Fruit fly (Drosophila melanogaster) whole organism, embryonic: ENCODE data around the gene Trm7-34.

Experiments
- CG10209 ChIP-seq: fragments of 200-800 bp; sonication (Bioruptor generic); optimal IDR thresholded peaks from 3 replicates; lab custom pipeline; 2017; ENCODE audit warnings: missing biosample characterization, mild to moderate bottlenecking, missing genetic modification characterization, missing genetic modification reagents
- CG11093 ChIP-seq: fragments of 200-800 bp; sonication (Bioruptor generic); IDR thresholded peaks from 3 replicates; pipeline ENCODE4 v1.3.6; 2022; ENCODE audit warnings: missing biosample characterization, missing genetic modification characterization
- CG11456 ChIP-seq: fragments of 200-800 bp; sonication (Bioruptor generic); IDR thresholded peaks from 3 replicates; pipeline ENCODE4 v1.3.6; 2022; ENCODE audit warnings: missing biosample characterization, missing genetic modification characterization
- CG14014 ChIP-seq: fragments of 200-800 bp; sonication (Bioruptor generic); IDR thresholded peaks from 2 replicates; pipeline ENCODE4 v1.3.6; 2022; ENCODE audit warnings: missing biosample characterization, missing genetic modification characterization
- CG14050 ChIP-seq: fragments of 200-800 bp; sonication (Bioruptor generic); IDR thresholded peaks from 3 replicates; pipeline ENCODE4 v1.3.6; 2022; ENCODE audit warnings: missing biosample characterization, missing genetic modification characterization
- CG15601 ChIP-seq: fragments of 200-800 bp; sonication (Bioruptor generic); optimal IDR thresholded peaks from 3 replicates; lab custom pipeline; 2019; ENCODE audit warnings: missing biosample characterization, mild to moderate bottlenecking, missing genetic modification characterization, moderate library complexity
- CG17186 ChIP-seq: fragments of 200-800 bp; sonication (Bioruptor generic); optimal IDR thresholded peaks from 3 replicates; lab custom pipeline; 2017; ENCODE audit warnings: missing biosample characterization, missing genetic modification reagents, missing genetic modification characterization
- CG17328 ChIP-seq: fragments of 200-800 bp; sonication (Bioruptor generic); IDR thresholded peaks from 2 replicates; pipeline ENCODE4 v1.3.6; 2022; ENCODE audit warnings: missing biosample characterization, missing genetic modification characterization
- CG17802 ChIP-seq: fragments of 200-800 bp; sonication (Bioruptor generic); optimal IDR thresholded peaks from 2 replicates; lab custom pipeline; 2018; ENCODE audit warnings: missing biosample characterization, mild to moderate bottlenecking, missing genetic modification characterization, moderate library complexity
- CG18764 ChIP-seq: fragments of 200-800 bp; sonication (Bioruptor generic); optimal IDR thresholded peaks from 3 replicates; lab custom pipeline; 2016; ENCODE audit warnings: missing biosample characterization, missing genetic modification characterization
- CG3726 ChIP-seq: fragments of 200-800 bp; sonication (Bioruptor generic); IDR thresholded peaks from 3 replicates; pipeline ENCODE4, ENCODE4 v1.3.6; 2022; ENCODE audit warnings: missing biosample characterization, missing genetic modification characterization
- CG3995 ChIP-seq: fragments of 200-800 bp; sonication (Bioruptor generic); optimal IDR thresholded peaks from 3 replicates; lab custom pipeline; 2016; ENCODE audit warnings: missing biosample characterization, missing genetic modification characterization
- CG42726 ChIP-seq: fragments of 200-800 bp; sonication (Bioruptor generic); IDR thresholded peaks from 2 replicates; pipeline ENCODE4 v1.3.6; 2022; ENCODE audit warnings: missing biosample characterization, missing genetic modification characterization; ENCODE audit not compliant: partially characterized antibody
- CG5953 ChIP-seq: fragments of 200-800 bp; sonication (Bioruptor generic); IDR thresholded peaks from 2 replicates; pipeline ENCODE4 v1.3.6; 2022; ENCODE audit warnings: missing biosample characterization, missing genetic modification characterization
- CG6254 ChIP-seq: fragments of 200-800 bp; sonication (Bioruptor generic); optimal IDR thresholded peaks from 3 replicates; lab custom pipeline; 2017; ENCODE audit warnings: mild to moderate bottlenecking, missing biosample characterization, missing genetic modification reagents, missing genetic modification characterization
- CG6689 ChIP-seq: fragments of 200-800 bp; sonication (Bioruptor generic); IDR thresholded peaks from 2 replicates; pipeline ENCODE4 v1.3.6; 2022; ENCODE audit warnings: missing biosample characterization, missing genetic modification characterization
- CG7357 ChIP-seq: fragments of 200-800 bp; sonication (Bioruptor generic); IDR thresholded peaks from 3 replicates; pipeline ENCODE4 v1.3.6; 2022; ENCODE audit warnings: missing biosample characterization, missing genetic modification characterization
- CG8089 ChIP-seq: fragments of 200-800 bp; sonication (Bioruptor generic); optimal IDR thresholded peaks from 3 replicates; lab custom pipeline; 2016; ENCODE audit warnings: missing biosample characterization, missing genetic modification characterization
- CG8924 ChIP-seq: fragments of 200-800 bp; optimal IDR thresholded peaks from 3 replicates; lab custom pipeline; 2019; ENCODE audit warnings: missing biosample characterization, mild to moderate bottlenecking, missing genetic modification characterization, moderate library complexity
- CHES-1-like ChIP-seq: fragments of 200-800 bp; sonication (Bioruptor generic); optimal IDR thresholded peaks from 2 replicates; lab custom pipeline; 2016; ENCODE audit warnings: missing biosample characterization, missing genetic modification characterization
- CTCF ChIP-seq: fragments of 200-800 bp; sonication (Bioruptor generic); optimal IDR thresholded peaks from 2 replicates; lab custom pipeline; 2017; ENCODE audit warnings: missing biosample characterization, mild to moderate bottlenecking, missing genetic modification characterization, moderate library complexity
- CrebB ChIP-seq: fragments of 200-800 bp; sonication (Bioruptor generic); optimal IDR thresholded peaks from 3 replicates; lab custom pipeline; 2018; ENCODE audit warnings: missing biosample characterization, mild to moderate bottlenecking, missing genetic modification characterization
- D ChIP-seq, 2 experiments: fragments of 200-800 bp in 1 of 2; fragments of >200 bp in 1 of 2; sonication (Bioruptor generic) in 1 of 2; optimal IDR thresholded peaks; 2 replicates in 1 of 2; 3 replicates in 1 of 2; lab custom pipeline; 2017; ENCODE audit warnings: mild to moderate bottlenecking in 1 of 2, missing biosample characterization in 1 of 2, missing genetic modification characterization in 1 of 2, missing genetic modification reagents in 1 of 2
- D19A ChIP-seq: fragments of 200-800 bp; optimal IDR thresholded peaks from 3 replicates; lab custom pipeline; 2019; ENCODE audit warnings: missing biosample characterization, mild to moderate bottlenecking, missing genetic modification characterization, moderate library complexity
- Doc2 ChIP-seq: fragments of 200-800 bp; sonication (Bioruptor generic); IDR thresholded peaks from 2 replicates; pipeline ENCODE4 v1.3.6; 2022; ENCODE audit warnings: missing biosample characterization, missing genetic modification characterization
- Drgx ChIP-seq: fragments of 200-800 bp; sonication (Bioruptor generic); IDR thresholded peaks from 2 replicates; pipeline ENCODE4 v1.3.6; 2022; ENCODE audit warnings: missing biosample characterization, missing genetic modification characterization
- Myb ChIP-seq: fragments of 200-800 bp; sonication (Bioruptor generic); optimal IDR thresholded peaks from 2 replicates; lab custom pipeline; 2016; ENCODE audit warnings: missing biosample characterization, missing genetic modification characterization
- NC2α ChIP-seq: fragments of 200-800 bp; sonication (Bioruptor generic); optimal IDR thresholded peaks from 2 replicates; lab custom pipeline; 2016; ENCODE audit warnings: missing biosample characterization, missing genetic modification characterization
- Sin3A ChIP-seq: fragments of >200 bp; optimal IDR thresholded peaks from 2 replicates; lab custom pipeline; 2018
- Stat92E ChIP-seq, 3 experiments: fragments of >200 bp in 2 of 3; fragments of 200-800 bp in 1 of 3; sonication (Bioruptor generic) in 1 of 3; optimal IDR thresholded peaks; 2 replicates each; lab custom pipeline; 2017 to 2019; ENCODE audit warnings: missing biosample characterization in 3 of 3, missing genetic modification characterization in 3 of 3, mild to moderate bottlenecking in 1 of 3, moderate library complexity in 1 of 3
- Trl ChIP-seq, 3 experiments: fragments of >200 bp in 2 of 3; fragments of 200-800 bp in 1 of 3; sonication (Bioruptor generic) in 1 of 3; optimal IDR thresholded peaks; 2 replicates in 1 of 3; 3 replicates in 2 of 3; lab custom pipeline; 2016 to 2017; ENCODE audit warnings: missing biosample characterization in 1 of 3, missing genetic modification characterization in 1 of 3
- ap ChIP-seq: fragments of 200-800 bp; sonication (Bioruptor generic); IDR thresholded peaks from 2 replicates; pipeline ENCODE4 v1.3.6; 2022; ENCODE audit warnings: missing biosample characterization, missing genetic modification characterization
- corto ChIP-seq: fragments of 200-800 bp; sonication (Bioruptor generic); optimal IDR thresholded peaks from 2 replicates; lab custom pipeline; 2016; ENCODE audit warnings: missing biosample characterization, mild to moderate bottlenecking, missing genetic modification characterization, moderate library complexity
- eyg ChIP-seq: fragments of 200-800 bp; sonication (Bioruptor generic); optimal IDR thresholded peaks from 3 replicates; lab custom pipeline; 2016; ENCODE audit warnings: missing biosample characterization, missing genetic modification characterization
- fru ChIP-seq: fragments of >200 bp; optimal IDR thresholded peaks from 2 replicates; lab custom pipeline; 2017
- gcm2 ChIP-seq: fragments of 200-800 bp; sonication (Bioruptor generic); optimal IDR thresholded peaks from 2 replicates; lab custom pipeline; 2016; ENCODE audit warnings: missing biosample characterization, missing genetic modification characterization
- gem ChIP-seq: fragments of 200-800 bp; sonication (Bioruptor generic); optimal IDR thresholded peaks from 2 replicates; lab custom pipeline; 2019; ENCODE audit warnings: missing biosample characterization, mild to moderate bottlenecking, missing genetic modification characterization, moderate library complexity
- gt ChIP-seq: fragments of 200-800 bp; sonication (Bioruptor generic); IDR thresholded peaks from 2 replicates; pipeline ENCODE4 v1.3.6; 2022; ENCODE audit warnings: missing biosample characterization, missing genetic modification characterization
- ken ChIP-seq: fragments of 200-800 bp; sonication (Bioruptor generic); IDR thresholded peaks from 3 replicates; pipeline ENCODE4 v1.3.6; 2022; ENCODE audit warnings: missing biosample characterization, missing genetic modification characterization
- lbe ChIP-seq: fragments of 200-800 bp; sonication (Bioruptor generic); optimal IDR thresholded peaks from 2 replicates; lab custom pipeline; 2016; ENCODE audit warnings: missing biosample characterization, mild to moderate bottlenecking, missing genetic modification characterization
- luna ChIP-seq: fragments of 200-800 bp; sonication (Bioruptor generic); optimal IDR thresholded peaks from 2 replicates; lab custom pipeline; 2016; ENCODE audit warnings: missing biosample characterization, missing genetic modification characterization
- maf-S ChIP-seq: fragments of 200-800 bp; sonication (Bioruptor generic); optimal IDR thresholded peaks from 2 replicates; lab custom pipeline; 2016; ENCODE audit warnings: missing biosample characterization, missing genetic modification characterization
- nom ChIP-seq: fragments of 200-800 bp; sonication (Bioruptor generic); optimal IDR thresholded peaks from 2 replicates; lab custom pipeline; 2017; ENCODE audit warnings: missing biosample characterization, missing genetic modification characterization, mild to moderate bottlenecking, moderate library complexity, missing genetic modification reagents
- pnt ChIP-seq: fragments of 200-800 bp; sonication (Bioruptor generic); optimal IDR thresholded peaks from 3 replicates; lab custom pipeline; 2016; ENCODE audit warnings: missing biosample characterization, missing genetic modification characterization
- schlank ChIP-seq: fragments of 200-800 bp; sonication (Bioruptor generic); optimal IDR thresholded peaks from 2 replicates; lab custom pipeline; 2018; ENCODE audit warnings: missing biosample characterization, mild to moderate bottlenecking, missing genetic modification characterization
- scrt ChIP-seq: fragments of 200-800 bp; sonication (Bioruptor generic); optimal IDR thresholded peaks from 2 replicates; lab custom pipeline; 2018; ENCODE audit warnings: missing biosample characterization, mild to moderate bottlenecking, missing genetic modification characterization, moderate library complexity
- sens-2 ChIP-seq: fragments of 200-800 bp; sonication (Bioruptor generic); IDR thresholded peaks from 2 replicates; pipeline ENCODE4 v1.3.6; 2022; ENCODE audit warnings: missing biosample characterization, missing genetic modification characterization
- slp2 ChIP-seq: fragments of 200-800 bp; sonication (Bioruptor generic); optimal IDR thresholded peaks from 2 replicates; lab custom pipeline; 2016; ENCODE audit warnings: missing biosample characterization, missing genetic modification characterization
- tin ChIP-seq: fragments of 200-800 bp; sonication (Bioruptor generic); optimal IDR thresholded peaks from 3 replicates; lab custom pipeline; 2016; ENCODE audit warnings: missing biosample characterization, missing genetic modification characterization
- tio ChIP-seq: fragments of 200-800 bp; sonication (Bioruptor generic); optimal IDR thresholded peaks from 2 replicates; lab custom pipeline; 2017; ENCODE audit warnings: missing biosample characterization, missing genetic modification characterization, inconsistent platforms
- trem ChIP-seq: fragments of 200-800 bp; optimal IDR thresholded peaks from 3 replicates; lab custom pipeline; 2019; ENCODE audit warnings: missing biosample characterization, mild to moderate bottlenecking, missing genetic modification characterization, moderate library complexity
- twi ChIP-seq: fragments of 200-800 bp; optimal IDR thresholded peaks from 2 replicates; lab custom pipeline; 2019; ENCODE audit warnings: missing biosample characterization, mild to moderate bottlenecking, missing genetic modification characterization, moderate library complexity
- unc-4 ChIP-seq: fragments of 200-800 bp; sonication (Bioruptor generic); IDR thresholded peaks from 2 replicates; pipeline ENCODE4 v1.3.6; 2022; ENCODE audit warnings: missing biosample characterization, missing genetic modification characterization; ENCODE audit not compliant: partially characterized antibody

Gene Trm7-34

DNA sequence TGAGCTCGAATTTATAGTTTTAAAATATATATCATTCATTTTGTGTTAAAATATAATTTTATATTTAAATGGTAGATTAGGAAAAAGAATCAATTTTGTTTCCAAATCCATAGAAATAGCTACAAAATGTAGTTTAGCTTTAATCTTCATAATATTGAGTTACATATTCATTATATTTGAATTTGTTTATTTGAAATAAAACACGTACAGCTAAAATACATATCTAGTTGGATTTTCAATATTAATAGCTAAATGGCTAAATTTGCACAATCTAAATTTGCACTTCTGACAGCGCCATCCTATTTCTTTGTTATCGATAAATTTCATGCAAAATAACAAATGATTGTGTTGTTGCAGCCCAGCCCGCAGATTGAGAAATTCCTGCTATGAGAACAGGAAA lies 270 bp upstream of the Trm7-34 start, which contains the start of gene Usp8 (continued):
- TF ChIP-seq ap (GFP tag; lab: Robert Waterston, UW) (no peak), CG17802 (tag; lab: Kevin White, UChicago) (no peak), schlank (tag; lab: Kevin White, UChicago) (no peak), lbe (no peak), NC2α (no peak), tin (GFP tag; lab: Kevin White, UChicago) (no peak), CG7357 (GFP tag; lab: Robert Waterston, UW) (no peak), trem (tag; lab: Kevin White, UChicago) (peak; percentile 38), CG15601 (tag; lab: Kevin White, UChicago) (peak; percentile 1), Myb (no peak), CG14014 (GFP tag; lab: Robert Waterston, UW) (no peak), CHES-1-like (no peak), luna (GFP tag; lab: Kevin White, UChicago) (no peak), slp2 (no peak), CG17186 (no peak), Doc2 (no peak), CG8089 (GFP tag; lab: Kevin White, UChicago) (no peak), CG42726 (no peak), maf-S (GFP tag; lab: Kevin White, UChicago) (no peak), CTCF (GFP tag; lab: Kevin White, UChicago) (peak; percentile 9), ken (GFP tag; lab: Robert Waterston, UW) (no peak), CG17328 (GFP tag; lab: Robert Waterston, UW) (no peak), Trl (optimal IDR thresholded peaks at IDR 0.05; lab: Kevin White, UChicago) (no peak), Trl (GFP tag; optimal IDR thresholded peaks at IDR 0.05; lab: Kevin White, UChicago) (no peak), unc-4 (GFP tag; lab: Robert Waterston, UW) (no peak), CG14050 (no peak), D (optimal IDR thresholded peaks at IDR 0.05; lab: Kevin White, UChicago) (no peak), D (GFP tag; optimal IDR thresholded peaks at IDR 0.05; lab: Kevin White, UChicago) (no peak), CG6254 (GFP tag; lab: Kevin White, UChicago) (no peak), Sin3A (lab: Kevin White, UChicago) (no peak), nom (GFP tag; lab: Kevin White, UChicago) (no peak), twi (peak; percentile 2), CG3995 (GFP tag; lab: Kevin White, UChicago) (no peak), gcm2 (GFP tag; lab: Kevin White, UChicago) (no peak), CG6689 (GFP tag; lab: Robert Waterston, UW) (0 out of 2 replicates have a peak, but pooled peaks have one; percentile 7), gem (tag; lab: Kevin White, UChicago) (no peak), D19A (no peak), gt (GFP tag; lab: Robert Waterston, UW) (no peak), CG3726 (no peak), sens-2 (GFP tag; lab: Robert Waterston, UW) (no peak), Stat92E (GFP tag; optimal IDR thresholded peaks at IDR 0.05; lab: Kevin White, UChicago) (no peak), fru (lab: Kevin White, UChicago) (no peak), CG18764 (GFP tag; lab: Kevin White, UChicago) (peak; percentile 39), tio (no peak), CG10209 (no peak), CG5953 (GFP tag; lab: Robert Waterston, UW) (no peak), corto (GFP tag; lab: Kevin White, UChicago) (no peak), CrebB (tag; lab: Kevin White, UChicago) (no peak), CG11456 (GFP tag; lab: Robert Waterston, UW) (no peak), eyg (no peak), scrt (no peak), pnt (GFP tag; lab: Kevin White, UChicago) (no peak), Drgx (GFP tag; lab: Robert Waterston, UW) (no peak), CG11093 (no peak), CG8924 (tag; lab: Kevin White, UChicago) (peak; percentile 70)
